Worm (Caenorhabditis elegans) whole organism, mixed stage, embryonic: ENCODE data around the gene ptc-1.

Source experiments
- mab-5 ChIP-seq: fragments of 150-350 bp; optimal IDR thresholded peaks from 2 replicates; lab custom pipeline; 2014; ENCODE audit warnings: missing biosample characterization, missing genetic modification characterization
- mep-1 ChIP-seq: fragments of 150-350 bp; optimal IDR thresholded peaks from 2 replicates; lab custom pipeline; 2017; ENCODE audit warnings: missing biosample characterization, missing genetic modification reagents, missing genetic modification characterization, inconsistent platforms
- pha-4 ChIP-seq: fragments of 150-350 bp; optimal IDR thresholded peaks from 2 replicates; lab custom pipeline; 2018; ENCODE audit warnings: missing biosample characterization, missing genetic modification reagents, missing genetic modification characterization
- sptf-1 ChIP-seq: sonication (generic microtip); optimal IDR thresholded peaks from 2 replicates; lab custom pipeline; 2017; ENCODE audit warnings: mild to moderate bottlenecking, missing genetic modification characterization, moderate library complexity, missing compliant biosample characterization

DNA sequence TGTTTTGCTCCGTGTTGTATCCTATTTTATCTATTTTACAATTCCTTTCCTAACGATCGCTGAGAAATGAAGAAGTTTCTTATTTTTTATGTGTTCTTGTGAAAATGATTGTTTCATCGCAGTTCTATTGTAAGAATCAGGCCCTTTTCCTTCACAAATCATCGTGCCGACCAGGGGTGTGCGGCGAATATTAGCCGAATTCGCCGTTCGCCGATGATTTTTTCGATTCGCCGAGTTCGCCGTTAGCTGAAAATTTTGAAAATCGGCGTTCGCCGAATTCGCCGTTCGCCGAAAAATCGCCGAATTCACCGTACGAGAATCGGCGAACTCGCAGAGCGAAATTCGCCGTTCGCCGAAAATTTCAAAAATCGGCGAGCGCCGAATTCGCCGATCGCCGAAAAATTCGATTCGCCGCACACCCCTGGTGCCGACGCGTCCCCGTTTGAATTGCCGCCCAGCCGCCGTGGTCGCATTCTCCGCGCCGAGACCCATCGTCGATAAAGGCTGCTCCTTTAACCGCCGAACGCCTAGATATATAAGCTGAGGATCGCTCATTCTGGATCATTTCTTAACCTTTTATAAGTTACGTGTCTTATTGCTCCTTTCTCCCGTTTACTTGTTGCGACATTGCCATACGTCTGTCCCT is 29.4 kb upstream of the ptc-1 start:
- TF ChIP-seq mab-5 (tag; lab: Kevin White, UChicago) (no peak), sptf-1 (tag; lab: Kevin White, UChicago) (peak; percentile 20), pha-4 (tag; lab: Kevin White, UChicago) (no peak), mep-1 (tag; lab: Kevin White, UChicago) (no peak)
